Worm (Caenorhabditis elegans) whole organism, young adult: ENCODE results near the gene F35C11.3.

ENCODE experiments used
- atf-7 ChIP-seq: sonication (generic microtip); optimal IDR thresholded peaks from 2 replicates; lab custom pipeline; 2017; ENCODE audit warnings: mild to moderate bottlenecking, missing genetic modification characterization, missing compliant biosample characterization
- ceh-40 ChIP-seq: fragments of 200-800 bp; sonication (Bioruptor generic); IDR thresholded peaks from 2 replicates; pipeline ENCODE4 v1.3.6; 2022; ENCODE audit warnings: missing genetic modification characterization, missing compliant biosample characterization
- nhr-120 ChIP-seq: fragments of 200-800 bp; sonication (Bioruptor generic); IDR thresholded peaks from 2 replicates; pipeline ENCODE4 v1.3.6; 2022; ENCODE audit warnings: missing genetic modification characterization, missing compliant biosample characterization
- snpc-4 ChIP-seq, 5 experiments: fragments of 150-350 bp in 1 of 5; sonication (generic microtip) in 4 of 5; optimal IDR thresholded peaks; 2 replicates each; lab custom pipeline; 2014 to 2018; ENCODE audit warnings: missing genetic modification characterization in 5 of 5, missing biosample characterization in 3 of 5, antibody characterized with exemption in 2 of 5, mild to moderate bottlenecking in 2 of 5, missing compliant biosample characterization in 2 of 5, missing genotype in 2 of 5, moderate library complexity in 2 of 5, missing genetic modification reagents in 1 of 5
- unc-62 ChIP-seq: fragments of 150-350 bp; optimal IDR thresholded peaks from 2 replicates; lab custom pipeline; 2014; ENCODE audit warnings: missing biosample characterization, missing genetic modification reagents, missing genetic modification characterization
- ztf-26 ChIP-seq: sonication (generic microtip); optimal IDR thresholded peaks from 2 replicates; lab custom pipeline; 2017; ENCODE audit warnings: missing genetic modification characterization, missing compliant biosample characterization

- no peak for TF ChIP-seq atf-7 (tag; lab: Kevin White, UChicago)
- no peak for TF ChIP-seq snpc-4 (GFP tag; optimal IDR thresholded peaks at IDR 0.05; lab: Kevin White, UChicago)
- no peak for TF ChIP-seq snpc-4 (tag; optimal IDR thresholded peaks at IDR 0.05; lab: Kevin White, UChicago)
- no peak for TF ChIP-seq nhr-120 (GFP tag; lab: Robert Waterston, UW)
- no peak for TF ChIP-seq unc-62
- TF ChIP-seq ceh-40 (GFP tag; lab: Robert Waterston, UW) = no peak
- TF ChIP-seq ztf-26 (tag; lab: Kevin White, UChicago) = no peak
These were observed 31.8 kb downstream of the F35C11.3 start, which contains the start of the genes mrpl-10 and clec-142 for ce11 chrII:8278415-8278814.
